Fruit fly (Drosophila melanogaster): Measurements from ENCODE around the gene Syt14.

DNA sequence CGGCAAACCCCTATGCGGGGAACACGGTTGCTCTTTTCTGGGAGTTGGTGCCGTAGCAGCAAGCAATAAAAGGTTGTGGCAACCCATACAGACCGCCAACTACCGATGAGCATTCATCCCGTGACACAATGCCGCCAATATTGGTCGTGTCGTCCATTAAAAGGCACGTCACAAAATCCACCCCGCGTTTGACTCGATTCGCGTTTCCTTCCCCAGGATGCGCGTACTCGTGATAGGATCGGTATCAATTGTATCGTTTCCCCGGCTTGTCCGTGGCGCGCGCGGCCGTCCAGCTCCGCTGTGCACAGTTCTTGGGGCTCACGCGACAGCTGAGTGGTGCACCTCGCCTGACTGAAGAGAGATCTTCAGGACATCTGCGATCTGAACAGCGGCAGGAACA is 31.3 kb upstream of the Syt14 start:
- TF ChIP-seq psq (optimal IDR thresholded peaks at IDR 0.05) (no peak), h (optimal IDR thresholded peaks at IDR 0.05) (no peak), Sin3A (optimal IDR thresholded peaks at IDR 0.05) (no peak)

Data from Kc167 (cell line).